Worm (Caenorhabditis elegans) whole organism, young adult: Measurements from ENCODE around the gene F43G6.17.

ENCODE experiments used
- F23B12.7 ChIP-seq: sonication (generic microtip); optimal IDR thresholded peaks from 2 replicates; lab custom pipeline; 2017; ENCODE audit warnings: missing genetic modification characterization, mild to moderate bottlenecking, missing compliant biosample characterization, antibody characterized with exemption, moderate library complexity; ENCODE audit not compliant: insufficient read depth
- ZK185.1 ChIP-seq: sonication (generic microtip); optimal IDR thresholded peaks from 2 replicates; lab custom pipeline; 2016; ENCODE audit warnings: mild to moderate bottlenecking, missing genetic modification characterization, missing compliant biosample characterization; ENCODE audit not compliant: poor library complexity, severe bottlenecking
- ama-1 ChIP-seq, 3 experiments: fragments of 150-350 bp in 1 of 3; sonication (generic microtip) in 2 of 3; optimal IDR thresholded peaks; 2 replicates each; lab custom pipeline; 2014 to 2018; ENCODE audit warnings: missing biosample characterization in 2 of 3, missing genetic modification characterization in 2 of 3, missing genetic modification reagents in 2 of 3
- lin-35 ChIP-seq, 3 experiments: fragments of 150-350 bp in 2 of 3; sonication (generic microtip) in 1 of 3; optimal IDR thresholded peaks; 2 replicates each; lab custom pipeline; 2014 to 2018; ENCODE audit warnings: missing biosample characterization in 3 of 3, missing genetic modification characterization in 3 of 3, missing genetic modification reagents in 3 of 3
- lin-40 ChIP-seq: sonication (generic microtip); optimal IDR thresholded peaks from 2 replicates; lab custom pipeline; 2016; ENCODE audit warnings: missing genetic modification characterization, mild to moderate bottlenecking, missing compliant biosample characterization, missing genotype, missing genetic modification reagents
- rec-8 ChIP-seq, 2 experiments: sonication (generic microtip); optimal IDR thresholded peaks; 2 replicates each; lab custom pipeline; 2016; ENCODE audit warnings: mild to moderate bottlenecking in 2 of 2, missing genetic modification characterization in 2 of 2, missing genetic modification reagents in 2 of 2, missing genotype in 2 of 2, missing biosample characterization in 1 of 2, missing compliant biosample characterization in 1 of 2, moderate library complexity in 1 of 2
- unc-62 ChIP-seq: fragments of 150-350 bp; optimal IDR thresholded peaks from 2 replicates; lab custom pipeline; 2014; ENCODE audit warnings: missing biosample characterization, missing genetic modification reagents, missing genetic modification characterization
- ztf-22 ChIP-seq: fragments of 200-800 bp; sonication (Bioruptor generic); optimal IDR thresholded peaks from 2 replicates; lab custom pipeline; 2018; ENCODE audit warnings: mild to moderate bottlenecking, missing genetic modification characterization, moderate library complexity, missing compliant biosample characterization

DNA sequence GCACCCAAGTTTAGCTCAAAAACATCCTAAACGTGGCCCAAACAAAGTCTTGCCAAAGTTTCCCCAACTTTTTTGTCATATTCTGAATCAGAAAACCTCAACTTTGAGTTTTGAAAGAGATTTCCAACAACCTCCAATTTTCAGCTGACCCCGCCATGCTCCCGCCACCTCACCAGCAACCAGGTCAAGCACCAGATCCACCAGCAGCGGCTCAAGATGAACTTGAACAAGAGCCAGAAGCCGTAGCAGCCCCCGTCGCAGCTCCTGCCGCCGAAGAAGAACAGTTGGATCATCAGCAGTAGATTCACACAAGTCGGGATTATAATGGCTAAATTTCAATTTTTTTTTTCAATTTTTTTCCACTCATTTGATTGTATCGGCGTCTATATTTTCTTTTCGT, 8.7 kb downstream of the F43G6.17 start:
- TF ChIP-seq ama-1 (optimal IDR thresholded peaks at IDR 0.05; lab: Kevin White, UChicago), result no peak
- no peak for TF ChIP-seq ama-1 (GFP tag; optimal IDR thresholded peaks at IDR 0.05; lab: Kevin White, UChicago)
- TF ChIP-seq lin-35 (GFP tag; optimal IDR thresholded peaks at IDR 0.05; lab: Kevin White, UChicago), result no peak
- no peak for TF ChIP-seq rec-8 (tag; optimal IDR thresholded peaks at IDR 0.05; lab: Kevin White, UChicago)
- TF ChIP-seq ZK185.1 (tag; lab: Kevin White, UChicago), result no peak
- no peak for TF ChIP-seq unc-62 (GFP tag; lab: Kevin White, UChicago)
- no peak for TF ChIP-seq ztf-22 (GFP tag; lab: Kevin White, UChicago)
- no peak for TF ChIP-seq F23B12.7
- no peak for TF ChIP-seq lin-40 (tag; lab: Kevin White, UChicago)
